Fruit fly (Drosophila melanogaster): ENCODE results near the gene Ucp4A.

DNA sequence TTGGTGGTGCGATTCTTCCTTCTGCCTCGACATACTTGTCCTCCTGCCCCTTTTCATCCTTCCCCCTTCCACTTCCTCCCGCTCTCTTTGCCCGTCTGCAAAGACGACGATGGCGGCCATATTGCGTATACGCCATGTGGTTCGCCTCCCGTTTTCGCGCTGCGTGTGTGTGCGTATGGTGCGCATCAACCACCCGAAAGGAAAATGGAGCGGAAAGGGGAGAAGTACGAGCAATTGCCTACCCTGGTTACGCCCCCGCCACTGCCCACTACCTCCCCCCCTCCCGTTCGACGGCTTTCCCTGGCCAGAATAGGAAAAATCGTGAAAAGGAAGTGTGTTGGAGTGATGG is 45.0 kb upstream of the Ucp4A start:
- TF ChIP-seq Pif1B (GFP tag; optimal IDR thresholded peaks at IDR 0.05) = no peak
- no peak for TF ChIP-seq Snoo (tag; optimal IDR thresholded peaks at IDR 0.05)
- no peak for TF ChIP-seq CG4496 (GFP tag; IDR thresholded peaks at IDR 0.05)
- no peak for TF ChIP-seq CG8301 (tag; optimal IDR thresholded peaks at IDR 0.05)
- TF ChIP-seq Ets98B (GFP tag; IDR thresholded peaks at IDR 0.05) = no peak
- no peak for TF ChIP-seq CG32121 (GFP tag; IDR thresholded peaks at IDR 0.05)
- TF ChIP-seq CG9948 (tag; optimal IDR thresholded peaks at IDR 0.05) = no peak
- no peak for TF ChIP-seq CG15710 (tag; optimal IDR thresholded peaks at IDR 0.05)
- TF ChIP-seq CG12605 (GFP tag; IDR thresholded peaks at IDR 0.05) = no peak
- no peak for TF ChIP-seq CG34367 (tag; optimal IDR thresholded peaks at IDR 0.05)
- no peak for TF ChIP-seq D1 (tag; optimal IDR thresholded peaks at IDR 0.05)
- no peak for TF ChIP-seq CG13204 (GFP tag; optimal IDR thresholded peaks at IDR 0.05)
